Worm (Caenorhabditis elegans): Measurements from ENCODE around the gene snf-7.

Gene snf-7

ce11 chrIII:13013912-13014311, 8.7 kb downstream of the snf-7 start:
- no peak for TF ChIP-seq cog-1 (tag; optimal IDR thresholded peaks at IDR 0.05)
- no peak for TF ChIP-seq flt-1 (GFP tag; IDR thresholded peaks at IDR 0.05)
- TF ChIP-seq ztf-29 (GFP tag; IDR thresholded peaks at IDR 0.05), result no peak
- no peak for TF ChIP-seq ztf-23 (GFP tag; IDR thresholded peaks at IDR 0.05)
- TF ChIP-seq ref-1 (GFP tag; conservative IDR thresholded peaks at IDR 0.05), result no peak
- TF ChIP-seq tab-1 (GFP tag; IDR thresholded peaks at IDR 0.05), result no peak
- no peak for TF ChIP-seq med-1 (GFP tag; optimal IDR thresholded peaks at IDR 0.05; ENCODE audit: insufficient read depth)
- TF ChIP-seq T22C8.4 (GFP tag; IDR thresholded peaks at IDR 0.05), result no peak
- no peak for TF ChIP-seq klf-2 (GFP tag; conservative IDR thresholded peaks at IDR 0.05)

ce11 chrIII:13015754-13016317, 10.6 kb downstream of the snf-7 start:
- TF ChIP-seq ref-1 (GFP tag; conservative IDR thresholded peaks at IDR 0.05) (no peak), ztf-23 (GFP tag; IDR thresholded peaks at IDR 0.05) (no peak), cog-1 (tag; optimal IDR thresholded peaks at IDR 0.05) (no peak)

ce11 chrIII:13018619-13019018, 13.4 kb downstream of the snf-7 start, which contains the start of gene col-98:
TSS of gene col-98 (plus strand) at chrIII:13019008.
- TF ChIP-seq ztf-29 (GFP tag; IDR thresholded peaks at IDR 0.05) (no peak), med-1 (GFP tag; optimal IDR thresholded peaks at IDR 0.05; ENCODE audit: insufficient read depth) (no peak), flt-1 (GFP tag; IDR thresholded peaks at IDR 0.05) (no peak), cog-1 (tag; optimal IDR thresholded peaks at IDR 0.05) (no peak), klf-2 (GFP tag; conservative IDR thresholded peaks at IDR 0.05) (no peak), ref-1 (GFP tag; conservative IDR thresholded peaks at IDR 0.05) (no peak), tab-1 (GFP tag; IDR thresholded peaks at IDR 0.05) (no peak), ztf-23 (GFP tag; IDR thresholded peaks at IDR 0.05) (no peak), T22C8.4 (GFP tag; IDR thresholded peaks at IDR 0.05) (no peak)

ce11 chrIII:13019547-13020098, 14.4 kb downstream of the snf-7 start:
- TF ChIP-seq tab-1 (GFP tag; IDR thresholded peaks at IDR 0.05), result no peak
- no peak for TF ChIP-seq flt-1 (GFP tag; IDR thresholded peaks at IDR 0.05)
- TF ChIP-seq med-1 (GFP tag; optimal IDR thresholded peaks at IDR 0.05; ENCODE audit: insufficient read depth), result no peak
- TF ChIP-seq ref-1 (GFP tag; conservative IDR thresholded peaks at IDR 0.05), result no peak
- TF ChIP-seq T22C8.4 (GFP tag; IDR thresholded peaks at IDR 0.05), result no peak
- TF ChIP-seq klf-2 (GFP tag; conservative IDR thresholded peaks at IDR 0.05), result no peak
- TF ChIP-seq ztf-23 (GFP tag; IDR thresholded peaks at IDR 0.05), result no peak
- TF ChIP-seq ztf-29 (GFP tag; IDR thresholded peaks at IDR 0.05), result no peak
- no peak for TF ChIP-seq cog-1 (tag; optimal IDR thresholded peaks at IDR 0.05)

DNA sequence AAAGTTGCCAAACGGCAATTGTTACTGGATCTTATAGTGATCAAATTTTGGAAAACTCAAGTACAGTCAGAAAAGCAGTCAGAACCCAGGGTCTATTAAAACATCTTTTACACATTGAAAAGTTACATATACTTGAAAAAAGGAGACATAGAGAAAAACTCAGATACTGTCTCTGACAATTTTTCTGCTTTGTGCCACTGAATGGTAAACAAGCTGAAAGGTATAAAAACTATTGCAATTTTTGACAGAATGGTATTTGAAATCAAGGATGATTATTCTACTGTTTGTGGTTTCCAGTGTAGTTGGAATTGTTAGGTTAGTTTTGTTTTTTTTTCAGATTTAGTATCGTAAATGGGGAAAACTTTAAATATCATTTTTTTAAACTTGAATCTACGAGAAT, 15.5 kb downstream of the snf-7 start, which contains the start of gene cyp-13A11:
TSS of gene cyp-13A11 (plus strand) at position 266 of the 400 bp plus-strand sequence.
- TF ChIP-seq ztf-23 (GFP tag; IDR thresholded peaks at IDR 0.05) (no peak), klf-2 (GFP tag; conservative IDR thresholded peaks at IDR 0.05) (no peak), T22C8.4 (GFP tag; IDR thresholded peaks at IDR 0.05) (no peak), ref-1 (GFP tag; conservative IDR thresholded peaks at IDR 0.05) (no peak), flt-1 (GFP tag; IDR thresholded peaks at IDR 0.05) (no peak), cog-1 (tag; optimal IDR thresholded peaks at IDR 0.05) (no peak), tab-1 (GFP tag; IDR thresholded peaks at IDR 0.05) (no peak)

ce11 chrIII:13024281-13024680, 19.0 kb downstream of the snf-7 start, which contains the start of gene cyp-13A12:
TSS of gene cyp-13A12 (plus strand) at chrIII:13024547.
- TF ChIP-seq ztf-29 (GFP tag; IDR thresholded peaks at IDR 0.05), result no peak
- TF ChIP-seq cog-1 (tag; optimal IDR thresholded peaks at IDR 0.05), result no peak
- no peak for TF ChIP-seq med-1 (GFP tag; optimal IDR thresholded peaks at IDR 0.05; ENCODE audit: insufficient read depth)
- TF ChIP-seq flt-1 (GFP tag; IDR thresholded peaks at IDR 0.05), result no peak
- TF ChIP-seq klf-2 (GFP tag; conservative IDR thresholded peaks at IDR 0.05), result no peak
- TF ChIP-seq ztf-23 (GFP tag; IDR thresholded peaks at IDR 0.05), result no peak
- TF ChIP-seq T22C8.4 (GFP tag; IDR thresholded peaks at IDR 0.05), result no peak
- TF ChIP-seq ref-1 (GFP tag; conservative IDR thresholded peaks at IDR 0.05), result no peak
- TF ChIP-seq tab-1 (GFP tag; IDR thresholded peaks at IDR 0.05), result no peak

- TF ChIP-seq klf-2 (GFP tag; conservative IDR thresholded peaks at IDR 0.05), result no peak
- TF ChIP-seq ztf-23 (GFP tag; IDR thresholded peaks at IDR 0.05), result no peak
- no peak for TF ChIP-seq ztf-29 (GFP tag; IDR thresholded peaks at IDR 0.05)
- TF ChIP-seq tab-1 (GFP tag; IDR thresholded peaks at IDR 0.05), result no peak
- no peak for TF ChIP-seq T22C8.4 (GFP tag; IDR thresholded peaks at IDR 0.05)
These were observed 22.7 kb downstream of the snf-7 start for ce11 chrIII:13027949-13028348.

DNA sequence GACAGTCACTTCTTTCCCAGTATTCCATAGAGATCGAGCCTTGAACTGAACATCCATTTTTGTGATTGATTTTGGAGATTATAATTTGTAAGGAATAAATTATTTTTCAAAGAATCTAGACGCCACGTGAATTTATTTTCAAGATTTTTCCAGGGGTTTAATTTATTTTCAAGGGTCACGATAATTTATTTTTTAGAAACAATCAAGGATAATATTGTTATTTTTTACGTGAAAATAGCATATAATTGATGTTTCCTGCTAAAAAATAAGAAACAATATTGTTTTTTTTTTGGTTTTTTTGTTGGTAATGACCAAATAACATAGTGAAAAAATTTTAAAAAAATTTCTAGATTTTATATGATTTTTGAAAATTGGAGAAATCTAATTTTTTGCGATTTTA, 24.3 kb downstream of the snf-7 start, which contains the start of gene F14F7.4:
TSS of gene F14F7.4 (minus strand) at position 101 of the 400 bp plus-strand sequence.
- TF ChIP-seq klf-2 (GFP tag; conservative IDR thresholded peaks at IDR 0.05) (no peak), tab-1 (GFP tag; IDR thresholded peaks at IDR 0.05) (no peak), ref-1 (GFP tag; conservative IDR thresholded peaks at IDR 0.05) (no peak), flt-1 (GFP tag; IDR thresholded peaks at IDR 0.05) (no peak), ztf-23 (GFP tag; IDR thresholded peaks at IDR 0.05) (no peak), T22C8.4 (GFP tag; IDR thresholded peaks at IDR 0.05) (no peak), cog-1 (tag; optimal IDR thresholded peaks at IDR 0.05) (no peak), ztf-29 (GFP tag; IDR thresholded peaks at IDR 0.05) (no peak), med-1 (GFP tag; optimal IDR thresholded peaks at IDR 0.05; ENCODE audit: insufficient read depth) (no peak)

DNA sequence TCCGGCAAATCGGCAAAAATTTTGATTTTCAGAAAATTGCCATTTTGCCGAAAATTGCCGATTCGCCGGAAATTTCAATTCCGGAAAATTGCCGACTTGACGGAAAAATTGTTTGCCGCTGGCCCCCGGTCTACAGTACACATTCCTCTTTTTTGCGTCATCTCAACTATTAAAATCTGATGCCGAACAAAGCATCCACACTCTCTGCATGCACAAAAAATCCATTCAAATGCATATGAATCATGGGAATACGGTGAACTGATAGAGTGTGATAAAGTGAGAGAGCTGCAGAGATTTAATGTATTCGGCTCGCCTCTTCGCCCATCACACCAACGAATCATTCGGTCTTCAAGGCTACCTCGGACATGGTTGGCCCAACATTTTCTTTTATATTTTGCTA, 25.3 kb downstream of the snf-7 start, which contains the start of gene F14F7.7:
TSS of gene F14F7.7 (plus strand) at position 354 of the 400 bp plus-strand sequence.
- TF ChIP-seq ztf-23 (GFP tag; IDR thresholded peaks at IDR 0.05), result no peak
- TF ChIP-seq med-1 (GFP tag; optimal IDR thresholded peaks at IDR 0.05; ENCODE audit: insufficient read depth), result no peak
- no peak for TF ChIP-seq flt-1 (GFP tag; IDR thresholded peaks at IDR 0.05)
- no peak for TF ChIP-seq tab-1 (GFP tag; IDR thresholded peaks at IDR 0.05)
- TF ChIP-seq ref-1 (GFP tag; conservative IDR thresholded peaks at IDR 0.05), result no peak

- TF ChIP-seq T22C8.4 (GFP tag; IDR thresholded peaks at IDR 0.05), result no peak
- no peak for TF ChIP-seq ztf-29 (GFP tag; IDR thresholded peaks at IDR 0.05)
- no peak for TF ChIP-seq klf-2 (GFP tag; conservative IDR thresholded peaks at IDR 0.05)
- no peak for TF ChIP-seq ztf-23 (GFP tag; IDR thresholded peaks at IDR 0.05)
- no peak for TF ChIP-seq med-1 (GFP tag; optimal IDR thresholded peaks at IDR 0.05; ENCODE audit: insufficient read depth)
- TF ChIP-seq flt-1 (GFP tag; IDR thresholded peaks at IDR 0.05), result no peak
- TF ChIP-seq ref-1 (GFP tag; conservative IDR thresholded peaks at IDR 0.05), result no peak
- TF ChIP-seq cog-1 (tag; optimal IDR thresholded peaks at IDR 0.05), result no peak
- no peak for TF ChIP-seq tab-1 (GFP tag; IDR thresholded peaks at IDR 0.05)
These were observed 26.4 kb downstream of the snf-7 start, which contains the start of gene F14F7.5 for ce11 chrIII:13031701-13032100. TSS of gene F14F7.5 (plus strand) at chrIII:13032001.
